Worm (Caenorhabditis elegans) whole organism, early embryonic: ENCODE measurements around the gene F53F4.7.

ENCODE experiments used
- B0310.2 ChIP-seq: sonication (generic microtip); optimal IDR thresholded peaks from 2 replicates; lab custom pipeline; 2016; ENCODE audit warnings: mild to moderate bottlenecking, missing genetic modification characterization, missing compliant biosample characterization
- aly-1 ChIP-seq: sonication (generic microtip); optimal IDR thresholded peaks from 2 replicates; lab custom pipeline; 2016; ENCODE audit warnings: missing genetic modification characterization, missing compliant biosample characterization
- ama-1 ChIP-seq: fragments of 150-350 bp; optimal IDR thresholded peaks from 2 replicates; lab custom pipeline; 2014
- ceh-13 ChIP-seq: fragments of 200-800 bp; sonication (Bioruptor generic); optimal IDR thresholded peaks from 2 replicates; lab custom pipeline; 2018; ENCODE audit warnings: mild to moderate bottlenecking, missing genetic modification characterization, missing compliant biosample characterization
- ets-7 ChIP-seq: sonication (generic microtip); optimal IDR thresholded peaks from 2 replicates; lab custom pipeline; 2016; ENCODE audit warnings: missing genotype, missing genetic modification characterization, missing compliant biosample characterization
- hmg-4 ChIP-seq: fragments of 200-800 bp; sonication (Bioruptor generic); optimal IDR thresholded peaks from 2 replicates; lab custom pipeline; 2018; ENCODE audit warnings: mild to moderate bottlenecking, missing genetic modification characterization, missing compliant biosample characterization
- pes-1 ChIP-seq: fragments of 200-800 bp; sonication (Bioruptor generic); IDR thresholded peaks from 2 replicates; pipeline ENCODE4 v1.3.6; 2022; ENCODE audit warnings: missing genetic modification reagents, missing genetic modification characterization, missing compliant biosample characterization
- sea-1 ChIP-seq: fragments of 200-800 bp; sonication (Bioruptor generic); conservative IDR thresholded peaks from 2 replicates; pipeline ENCODE4 v1.3.6; 2022; ENCODE audit warnings: missing genetic modification characterization, missing compliant biosample characterization

DNA sequence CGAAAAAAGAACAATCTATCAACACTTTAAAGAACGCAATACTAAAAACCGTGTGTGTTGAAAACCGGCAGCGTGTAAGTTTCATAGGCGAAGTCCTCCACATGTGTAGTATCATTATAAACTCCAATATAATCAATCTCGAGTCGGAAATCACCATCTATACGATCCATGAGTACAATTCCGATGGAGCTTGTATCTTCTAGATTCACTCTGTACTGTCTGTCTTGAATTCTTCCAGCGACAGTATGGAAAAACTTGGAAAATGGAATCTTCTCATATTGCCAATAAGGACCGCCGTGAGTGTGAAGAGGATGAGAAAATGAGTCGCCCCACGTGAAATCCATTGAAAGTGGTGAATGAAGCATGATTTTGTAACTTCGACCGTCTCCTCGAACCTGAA is 46.8 kb downstream of the F53F4.7 start:
- TF ChIP-seq sea-1 (GFP tag; lab: Robert Waterston, UW) (no peak), hmg-4 (GFP tag; lab: Kevin White, UChicago) (no peak), aly-1 (tag; lab: Kevin White, UChicago) (no peak), ama-1 (no peak), pes-1 (GFP tag; lab: Robert Waterston, UW) (no peak), ets-7 (tag; lab: Kevin White, UChicago) (no peak), ceh-13 (GFP tag; lab: Kevin White, UChicago) (no peak), B0310.2 (no peak)
